Fruit fly (Drosophila melanogaster): ENCODE results near the gene I-t.

I-t gene

dm6 chr3R:11657786-11658193 lies 46.0 kb upstream of the I-t start (continued):
- TF ChIP-seq H15 (GFP tag; IDR thresholded peaks at IDR 0.05) (no peak), CG5245 (GFP tag; optimal IDR thresholded peaks at IDR 0.05) (no peak), CG14050 (GFP tag; IDR thresholded peaks at IDR 0.05) (no peak), Stat92E (GFP tag; optimal IDR thresholded peaks at IDR 0.05) (no peak), ase (GFP tag; IDR thresholded peaks at IDR 0.05) (no peak), Bdp1 (GFP tag; optimal IDR thresholded peaks at IDR 0.05) (no peak), CG10274 (GFP tag; optimal IDR thresholded peaks at IDR 0.05) (no peak), CG3838 (GFP tag; optimal IDR thresholded peaks at IDR 0.05) (no peak), CG6791 (GFP tag; IDR thresholded peaks at IDR 0.05; ENCODE audit: partially characterized antibody) (no peak), stwl (tag; optimal IDR thresholded peaks at IDR 0.05) (no peak), CG34422 (GFP tag; IDR thresholded peaks at IDR 0.05) (no peak), CG7786 (GFP tag; optimal IDR thresholded peaks at IDR 0.05) (peak; percentile 27), CG10366 (GFP tag; IDR thresholded peaks at IDR 0.05) (no peak; the same call in 1 of the 2 replicates), cas (GFP tag; IDR thresholded peaks at IDR 0.05) (no peak), gcm (GFP tag; optimal IDR thresholded peaks at IDR 0.05) (peak; percentile 31), Bgb (GFP tag; IDR thresholded peaks at IDR 0.05; ENCODE audit: partially characterized antibody) (no peak), CG16815 (GFP tag; optimal IDR thresholded peaks at IDR 0.05) (no peak), vvl (GFP tag; IDR thresholded peaks at IDR 0.05) (peak; percentile 75), CG5953 (GFP tag; IDR thresholded peaks at IDR 0.05) (no peak), amos (GFP tag; IDR thresholded peaks at IDR 0.05; ENCODE audit: partially characterized antibody) (no peak), dimm (GFP tag; IDR thresholded peaks at IDR 0.05) (no peak), br (optimal IDR thresholded peaks at IDR 0.05) (no peak), Dip3 (GFP tag; optimal IDR thresholded peaks at IDR 0.05) (peak; percentile 30), Hsf (GFP tag; optimal IDR thresholded peaks at IDR 0.05) (peak; percentile 20), Aef1 (GFP tag; IDR thresholded peaks at IDR 0.05) (no peak), CG9932 (GFP tag; IDR thresholded peaks at IDR 0.05) (peak; percentile 82), Nf-YB (GFP tag; optimal IDR thresholded peaks at IDR 0.05) (peak; percentile 46), Ptx1 (GFP tag; IDR thresholded peaks at IDR 0.05) (0 out of 2 replicates have a peak, but pooled peaks have one; percentile 17), fd96Cb (tag; optimal IDR thresholded peaks at IDR 0.05) (no peak), CG4730 (GFP tag; IDR thresholded peaks at IDR 0.05) (no peak), her (GFP tag; optimal IDR thresholded peaks at IDR 0.05) (peak; percentile 20), CG6689 (GFP tag; IDR thresholded peaks at IDR 0.05) (0 out of 2 replicates have a peak, but pooled peaks have one; percentile 24), CTCF (GFP tag; optimal IDR thresholded peaks at IDR 0.05) (no peak), CHES-1-like (GFP tag; optimal IDR thresholded peaks at IDR 0.05) (no peak), H2.0 (GFP tag; IDR thresholded peaks at IDR 0.05) (no peak), CG11723 (GFP tag; optimal IDR thresholded peaks at IDR 0.05) (no peak), Blimp-1 (GFP tag; optimal IDR thresholded peaks at IDR 0.05) (peak; percentile 46), CG1792 (GFP tag; optimal IDR thresholded peaks at IDR 0.05) (no peak), slp2 (GFP tag; optimal IDR thresholded peaks at IDR 0.05) (no peak), CG1647 (GFP tag; optimal IDR thresholded peaks at IDR 0.05) (no peak), luna (GFP tag; optimal IDR thresholded peaks at IDR 0.05) (no peak), CG31365 (tag; optimal IDR thresholded peaks at IDR 0.05) (no peak), cato (GFP tag; optimal IDR thresholded peaks at IDR 0.05; ENCODE audit: borderline replicate concordance) (no peak), insv (GFP tag; optimal IDR thresholded peaks at IDR 0.05) (no peak), CG14441 (GFP tag; IDR thresholded peaks at IDR 0.05) (no peak), hbn (GFP tag; IDR thresholded peaks at IDR 0.05; ENCODE audit: partially characterized antibody) (no peak), CG42726 (GFP tag; IDR thresholded peaks at IDR 0.05; ENCODE audit: partially characterized antibody) (no peak), CG11456 (GFP tag; IDR thresholded peaks at IDR 0.05) (peak; percentile 61; the same call in 1 of the 3 replicates), ap (GFP tag; IDR thresholded peaks at IDR 0.05) (no peak), Meics (GFP tag; optimal IDR thresholded peaks at IDR 0.05) (peak; percentile 50), disco-r (GFP tag; optimal IDR thresholded peaks at IDR 0.05) (no peak), CG31224 (GFP tag; IDR thresholded peaks at IDR 0.05) (peak; percentile 37; the same call in 1 of the 2 replicates), CG17186 (GFP tag; optimal IDR thresholded peaks at IDR 0.05) (no peak)
